Worm (Caenorhabditis elegans) whole organism, L2 larva: ENCODE results near the gene cyn-10.

Experiments
- R02D3.7 ChIP-seq: fragments of 150-350 bp; optimal IDR thresholded peaks from 2 replicates; lab custom pipeline; 2014; ENCODE audit warnings: missing biosample characterization, missing genetic modification characterization
- ZK546.5 ChIP-seq: sonication (generic microtip); optimal IDR thresholded peaks from 2 replicates; lab custom pipeline; 2017; ENCODE audit warnings: missing biosample characterization, missing genetic modification characterization
- lsy-2 ChIP-seq, 2 experiments: fragments of 150-350 bp in 1 of 2; sonication (generic microtip) in 1 of 2; optimal IDR thresholded peaks; 2 replicates each; lab custom pipeline; 2014 to 2017; ENCODE audit warnings: missing biosample characterization in 2 of 2, missing genetic modification characterization in 2 of 2
- nhr-11 ChIP-seq: fragments of 150-350 bp; optimal IDR thresholded peaks from 2 replicates; lab custom pipeline; 2014; ENCODE audit warnings: missing biosample characterization, missing genetic modification characterization
- snpc-4 ChIP-seq: fragments of 150-350 bp; optimal IDR thresholded peaks from 2 replicates; lab custom pipeline; 2014; ENCODE audit warnings: missing biosample characterization, missing genetic modification characterization
- ztf-1 ChIP-seq: fragments of 200-800 bp; sonication (Bioruptor generic); conservative IDR thresholded peaks from 2 replicates; pipeline ENCODE4 v1.3.6; 2022; ENCODE audit warnings: missing genetic modification characterization, missing compliant biosample characterization

ce11 chrII:6877881-6878280 is 35.3 kb downstream of the cyn-10 start:
- TF ChIP-seq lsy-2 (tag; optimal IDR thresholded peaks at IDR 0.05; lab: Kevin White, UChicago) (no peak), snpc-4 (tag; lab: Kevin White, UChicago) (no peak), R02D3.7 (no peak), ztf-1 (GFP tag; lab: Robert Waterston, UW) (no peak), ZK546.5 (tag; lab: Kevin White, UChicago) (no peak), nhr-11 (no peak)
